Worm (Caenorhabditis elegans) whole organism, mixed stage, embryonic: ENCODE data around the gene fbn-1.

ENCODE experiments used
- M03D4.4 ChIP-seq: sonication (generic microtip); optimal IDR thresholded peaks from 2 replicates; lab custom pipeline; 2017; ENCODE audit warnings: mild to moderate bottlenecking, missing genetic modification characterization, missing compliant biosample characterization
- bed-3 ChIP-seq: fragments of 200-800 bp; sonication (Bioruptor generic); optimal IDR thresholded peaks from 3 replicates; lab custom pipeline; 2018; ENCODE audit warnings: mild to moderate bottlenecking, missing genetic modification characterization, moderate library complexity, missing compliant biosample characterization
- blmp-1 ChIP-seq: fragments of 150-350 bp; optimal IDR thresholded peaks from 2 replicates; lab custom pipeline; 2014; ENCODE audit warnings: missing biosample characterization, missing genetic modification characterization
- ceh-39 ChIP-seq: fragments of 150-350 bp; optimal IDR thresholded peaks from 2 replicates; lab custom pipeline; 2014; ENCODE audit warnings: missing biosample characterization, missing genetic modification characterization
- ceh-43 ChIP-seq: fragments of 200-800 bp; sonication (Bioruptor generic); optimal IDR thresholded peaks from 2 replicates; lab custom pipeline; 2018; ENCODE audit warnings: mild to moderate bottlenecking, missing genetic modification characterization, moderate library complexity, missing compliant biosample characterization
- ceh-83 ChIP-seq: fragments of 200-800 bp; sonication (Bioruptor generic); optimal IDR thresholded peaks from 2 replicates; lab custom pipeline; 2018; ENCODE audit warnings: mild to moderate bottlenecking, missing genetic modification characterization, missing compliant biosample characterization
- ces-1 ChIP-seq: fragments of 150-350 bp; optimal IDR thresholded peaks from 2 replicates; lab custom pipeline; 2014; ENCODE audit warnings: missing biosample characterization, missing genetic modification reagents, missing genetic modification characterization
- cnd-1 ChIP-seq: fragments of 200-800 bp; sonication (Bioruptor generic); optimal IDR thresholded peaks from 2 replicates; lab custom pipeline; 2018; ENCODE audit warnings: mild to moderate bottlenecking, missing genetic modification characterization, missing compliant biosample characterization
- drap-1 ChIP-seq: fragments of 200-800 bp; sonication (Bioruptor generic); optimal IDR thresholded peaks from 3 replicates; lab custom pipeline; 2018; ENCODE audit warnings: mild to moderate bottlenecking, missing genetic modification characterization, missing compliant biosample characterization
- elt-1 ChIP-seq: sonication (generic microtip); optimal IDR thresholded peaks from 2 replicates; lab custom pipeline; 2017; ENCODE audit warnings: missing genetic modification characterization, mild to moderate bottlenecking, missing compliant biosample characterization, antibody characterized with exemption, moderate library complexity, borderline replicate concordance; ENCODE audit not compliant: insufficient read depth
- elt-3 ChIP-seq: fragments of 150-350 bp; optimal IDR thresholded peaks from 2 replicates; lab custom pipeline; 2014; ENCODE audit warnings: missing biosample characterization, missing genetic modification characterization
- flh-1 ChIP-seq: fragments of 200-800 bp; sonication (Bioruptor generic); optimal IDR thresholded peaks from 2 replicates; lab custom pipeline; 2018; ENCODE audit warnings: mild to moderate bottlenecking, missing genetic modification characterization, moderate library complexity, missing compliant biosample characterization
- ham-2 ChIP-seq: fragments of 200-800 bp; sonication (Bioruptor generic); optimal IDR thresholded peaks from 2 replicates; lab custom pipeline; 2018; ENCODE audit warnings: mild to moderate bottlenecking, missing genetic modification characterization, missing compliant biosample characterization
- hlh-1 ChIP-seq: fragments of 150-350 bp; optimal IDR thresholded peaks from 2 replicates; lab custom pipeline; 2014; ENCODE audit warnings: missing biosample characterization, missing genetic modification reagents, missing genetic modification characterization
- lin-13 ChIP-seq: fragments of 150-350 bp; optimal IDR thresholded peaks from 2 replicates; lab custom pipeline; 2014; ENCODE audit warnings: missing biosample characterization, missing genetic modification characterization
- lin-32 ChIP-seq: fragments of 200-800 bp; sonication (Bioruptor generic); optimal IDR thresholded peaks from 2 replicates; lab custom pipeline; 2018; ENCODE audit warnings: mild to moderate bottlenecking, missing genetic modification characterization, missing compliant biosample characterization
- lsy-2 ChIP-seq: fragments of 150-350 bp; optimal IDR thresholded peaks from 2 replicates; lab custom pipeline; 2014; ENCODE audit warnings: missing biosample characterization, missing genetic modification characterization
- mab-5 ChIP-seq: fragments of 150-350 bp; optimal IDR thresholded peaks from 2 replicates; lab custom pipeline; 2014; ENCODE audit warnings: missing biosample characterization, missing genetic modification characterization
- mep-1 ChIP-seq: fragments of 150-350 bp; optimal IDR thresholded peaks from 2 replicates; lab custom pipeline; 2017; ENCODE audit warnings: missing biosample characterization, missing genetic modification reagents, missing genetic modification characterization, inconsistent platforms
- mls-2 ChIP-seq: sonication (generic microtip); optimal IDR thresholded peaks from 2 replicates; lab custom pipeline; 2016; ENCODE audit warnings: mild to moderate bottlenecking, missing genetic modification characterization, moderate library complexity, missing compliant biosample characterization
- nhr-12 ChIP-seq: fragments of 150-350 bp; optimal IDR thresholded peaks from 2 replicates; lab custom pipeline; 2014; ENCODE audit warnings: missing biosample characterization, missing genetic modification characterization
- nhr-2 ChIP-seq: fragments of 150-350 bp; optimal IDR thresholded peaks from 2 replicates; lab custom pipeline; 2014; ENCODE audit warnings: missing biosample characterization, missing genetic modification characterization
- nhr-237 ChIP-seq: fragments of 150-350 bp; optimal IDR thresholded peaks from 2 replicates; lab custom pipeline; 2014; ENCODE audit warnings: missing biosample characterization, missing genetic modification characterization
- nhr-28 ChIP-seq: fragments of 150-350 bp; optimal IDR thresholded peaks from 2 replicates; lab custom pipeline; 2014; ENCODE audit warnings: missing biosample characterization, missing genetic modification characterization
- nhr-76 ChIP-seq: sonication (generic microtip); optimal IDR thresholded peaks from 2 replicates; lab custom pipeline; 2017; ENCODE audit warnings: missing biosample characterization, missing genetic modification characterization
- pha-4 ChIP-seq: fragments of 150-350 bp; optimal IDR thresholded peaks from 2 replicates; lab custom pipeline; 2018; ENCODE audit warnings: missing biosample characterization, missing genetic modification reagents, missing genetic modification characterization
- sem-2 ChIP-seq: fragments of 200-800 bp; sonication (Bioruptor generic); optimal IDR thresholded peaks from 2 replicates; lab custom pipeline; 2018; ENCODE audit warnings: mild to moderate bottlenecking, missing genetic modification characterization, missing compliant biosample characterization
- snpc-4 ChIP-seq: fragments of 150-350 bp; optimal IDR thresholded peaks from 2 replicates; lab custom pipeline; 2014; ENCODE audit warnings: missing biosample characterization, missing genetic modification characterization
- sptf-1 ChIP-seq: sonication (generic microtip); optimal IDR thresholded peaks from 2 replicates; lab custom pipeline; 2017; ENCODE audit warnings: mild to moderate bottlenecking, missing genetic modification characterization, moderate library complexity, missing compliant biosample characterization
- tbx-8 ChIP-seq: fragments of 200-800 bp; sonication (Bioruptor generic); optimal IDR thresholded peaks from 2 replicates; lab custom pipeline; 2018; ENCODE audit warnings: mild to moderate bottlenecking, missing genetic modification characterization, moderate library complexity, missing compliant biosample characterization
- unc-120 ChIP-seq: sonication (generic microtip); optimal IDR thresholded peaks from 2 replicates; lab custom pipeline; 2017; ENCODE audit warnings: missing genetic modification characterization, missing compliant biosample characterization; ENCODE audit not compliant: poor library complexity, severe bottlenecking
- unc-39 ChIP-seq: fragments of 150-350 bp; optimal IDR thresholded peaks from 2 replicates; lab custom pipeline; 2014; ENCODE audit warnings: missing biosample characterization, missing genetic modification characterization
- unc-62 ChIP-seq: fragments of 150-350 bp; optimal IDR thresholded peaks from 2 replicates; lab custom pipeline; 2014; ENCODE audit warnings: missing biosample characterization, missing genetic modification reagents, missing genetic modification characterization
- zip-8 ChIP-seq: fragments of 150-350 bp; optimal IDR thresholded peaks from 2 replicates; lab custom pipeline; 2014; ENCODE audit warnings: missing biosample characterization, missing genetic modification characterization

The fbn-1 gene

ce11 chrIII:7641337-7641736 lies 16.2 kb downstream of the fbn-1 start:
- no peak for TF ChIP-seq elt-1
- no peak for TF ChIP-seq mls-2 (tag; lab: Kevin White, UChicago)
- no peak for TF ChIP-seq hlh-1
- no peak for TF ChIP-seq lsy-2 (tag; lab: Kevin White, UChicago)
- no peak for TF ChIP-seq nhr-12 (tag; lab: Kevin White, UChicago)
- TF ChIP-seq unc-62 = no peak
- TF ChIP-seq unc-39 (tag; lab: Kevin White, UChicago) = no peak
- no peak for TF ChIP-seq ceh-43 (GFP tag; lab: Kevin White, UChicago)
- no peak for TF ChIP-seq ham-2 (GFP tag; lab: Kevin White, UChicago)
- no peak for TF ChIP-seq zip-8 (tag; lab: Kevin White, UChicago)
- TF ChIP-seq sptf-1 (tag; lab: Kevin White, UChicago) = no peak
- no peak for TF ChIP-seq nhr-76 (tag; lab: Kevin White, UChicago)
- TF ChIP-seq nhr-2 (tag; lab: Kevin White, UChicago) = no peak

DNA sequence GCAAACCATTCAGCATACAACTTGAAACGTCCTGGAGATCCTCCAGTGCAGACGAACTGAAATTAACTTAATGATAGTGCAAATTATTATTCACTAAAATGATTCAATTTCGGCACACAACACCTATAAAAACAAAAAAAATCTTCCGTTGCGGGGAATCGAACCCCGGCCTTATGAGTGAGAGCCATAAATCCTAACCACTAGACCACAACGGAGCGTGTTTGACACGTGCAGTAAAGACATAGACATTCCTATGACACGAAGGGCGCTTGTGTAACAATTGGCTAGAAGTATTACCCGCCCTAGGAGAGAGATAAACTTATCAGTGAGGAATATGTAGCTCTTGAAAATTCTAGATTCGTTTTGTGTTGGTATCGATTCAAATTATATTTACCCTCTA lies 16.8 kb downstream of the fbn-1 start:
- TF ChIP-seq hlh-1 = no peak
- TF ChIP-seq ceh-43 (GFP tag; lab: Kevin White, UChicago) = no peak
- TF ChIP-seq nhr-2 (tag; lab: Kevin White, UChicago) = no peak
- peak; percentile 76 for TF ChIP-seq sptf-1 (tag; lab: Kevin White, UChicago)
- TF ChIP-seq unc-120 (tag; lab: Kevin White, UChicago) = peak; percentile 61
- TF ChIP-seq tbx-8 (GFP tag; lab: Kevin White, UChicago) = peak; percentile 9
- TF ChIP-seq elt-3 (tag; lab: Kevin White, UChicago) = no peak
- no peak for TF ChIP-seq mep-1
- TF ChIP-seq cnd-1 (tag; lab: Kevin White, UChicago) = peak; percentile 63
- TF ChIP-seq nhr-28 (tag; lab: Kevin White, UChicago) = no peak
- no peak for TF ChIP-seq blmp-1 (tag; lab: Kevin White, UChicago)
- TF ChIP-seq ces-1 (GFP tag; lab: Kevin White, UChicago) = no peak
- TF ChIP-seq bed-3 (GFP tag; lab: Kevin White, UChicago) = no peak
- peak; percentile 61 for TF ChIP-seq flh-1 (GFP tag; lab: Kevin White, UChicago)
- TF ChIP-seq lin-32 (GFP tag; lab: Kevin White, UChicago) = peak; percentile 35
- no peak for TF ChIP-seq mab-5 (tag; lab: Kevin White, UChicago)
- no peak for TF ChIP-seq zip-8 (tag; lab: Kevin White, UChicago)
- TF ChIP-seq nhr-237 = no peak
- no peak for TF ChIP-seq nhr-76 (tag; lab: Kevin White, UChicago)
- no peak for TF ChIP-seq snpc-4
- TF ChIP-seq pha-4 (tag; lab: Kevin White, UChicago) = no peak
- peak; percentile 71 for TF ChIP-seq M03D4.4 (tag; lab: Kevin White, UChicago)
- peak; percentile 51 for TF ChIP-seq sem-2 (GFP tag; lab: Kevin White, UChicago)
- peak; percentile 63 for TF ChIP-seq drap-1 (GFP tag; lab: Kevin White, UChicago)
- no peak for TF ChIP-seq ceh-39
- TF ChIP-seq unc-62 = no peak
- TF ChIP-seq mls-2 (tag; lab: Kevin White, UChicago) = peak; percentile 65
- no peak for TF ChIP-seq lsy-2 (tag; lab: Kevin White, UChicago)
- peak; percentile 20 for TF ChIP-seq lin-13 (tag; lab: Kevin White, UChicago)
- TF ChIP-seq ham-2 (GFP tag; lab: Kevin White, UChicago) = no peak
- TF ChIP-seq ceh-83 (GFP tag; lab: Kevin White, UChicago) = peak; percentile 83

DNA sequence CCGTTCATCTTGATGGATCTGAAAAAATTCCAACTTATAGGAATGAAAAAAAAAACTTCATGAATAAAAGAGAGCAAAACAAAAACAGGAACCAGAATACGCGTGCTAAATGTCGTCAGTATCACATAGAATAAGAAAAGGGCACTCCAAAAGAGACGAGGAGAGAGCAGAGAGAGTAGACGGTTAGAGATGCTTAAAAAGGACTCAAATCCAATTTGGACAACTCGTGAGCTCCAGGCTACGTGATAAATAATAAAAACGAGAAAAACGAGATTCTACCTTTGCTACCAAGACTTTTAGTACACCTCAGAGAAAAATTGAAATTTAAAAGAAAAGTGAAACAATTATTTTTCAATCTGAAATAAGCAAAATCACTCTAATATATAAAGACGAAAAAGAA lies 17.9 kb downstream of the fbn-1 start, which contains the start of gene upp-1:
TSS of gene upp-1 (minus strand) at position 18 of the 400 bp plus-strand sequence.
- TF ChIP-seq unc-39 (tag; lab: Kevin White, UChicago) (no peak), ham-2 (GFP tag; lab: Kevin White, UChicago) (no peak)
